Fruit fly (Drosophila melanogaster) whole organism, embryonic: ENCODE measurements around the gene Zwilch.

Experiments
- Ada2b ChIP-seq: fragments of 200-800 bp; sonication (Bioruptor generic); IDR thresholded peaks from 2 replicates; pipeline ENCODE4 v1.3.6; 2022; ENCODE audit warnings: missing biosample characterization, missing genetic modification characterization
- Awh ChIP-seq: fragments of 200-800 bp; sonication (Bioruptor generic); IDR thresholded peaks from 2 replicates; pipeline ENCODE4, ENCODE4 v1.3.6; 2022; ENCODE audit warnings: missing biosample characterization, missing genetic modification characterization
- B-H1 ChIP-seq: fragments of 200-800 bp; sonication (Bioruptor generic); IDR thresholded peaks from 3 replicates; pipeline ENCODE4 v1.3.6; 2022; ENCODE audit warnings: missing biosample characterization, missing genetic modification characterization
- CG10209 ChIP-seq: fragments of 200-800 bp; sonication (Bioruptor generic); optimal IDR thresholded peaks from 3 replicates; lab custom pipeline; 2017; ENCODE audit warnings: missing biosample characterization, mild to moderate bottlenecking, missing genetic modification characterization, missing genetic modification reagents
- CG15479 ChIP-seq: fragments of 200-800 bp; sonication (Bioruptor generic); optimal IDR thresholded peaks from 3 replicates; lab custom pipeline; 2019; ENCODE audit warnings: missing biosample characterization, mild to moderate bottlenecking, missing genetic modification characterization, moderate library complexity
- CG1602 ChIP-seq: fragments of 200-800 bp; sonication (Bioruptor generic); optimal IDR thresholded peaks from 3 replicates; lab custom pipeline; 2016; ENCODE audit warnings: missing biosample characterization, missing genetic modification characterization
- CG16815 ChIP-seq: fragments of 200-800 bp; sonication (Bioruptor generic); optimal IDR thresholded peaks from 3 replicates; lab custom pipeline; 2017; ENCODE audit warnings: missing biosample characterization, mild to moderate bottlenecking, missing genetic modification characterization
- CG1792 ChIP-seq: fragments of 200-800 bp; sonication (Bioruptor generic); optimal IDR thresholded peaks from 2 replicates; lab custom pipeline; 2016; ENCODE audit warnings: missing biosample characterization, missing genetic modification characterization
- CG18262 ChIP-seq: fragments of 200-800 bp; optimal IDR thresholded peaks from 3 replicates; lab custom pipeline; 2019; ENCODE audit warnings: missing biosample characterization, mild to moderate bottlenecking, missing genetic modification characterization, moderate library complexity
- CG18619 ChIP-seq: fragments of 200-800 bp; sonication (Bioruptor generic); optimal IDR thresholded peaks from 3 replicates; lab custom pipeline; 2017; ENCODE audit warnings: missing biosample characterization, mild to moderate bottlenecking, missing genetic modification characterization
- CG2120 ChIP-seq: fragments of 200-800 bp; sonication (Bioruptor generic); optimal IDR thresholded peaks from 3 replicates; lab custom pipeline; 2016; ENCODE audit warnings: missing biosample characterization, missing genetic modification characterization
- CG30403 ChIP-seq: fragments of 200-800 bp; sonication (Bioruptor generic); optimal IDR thresholded peaks from 3 replicates; lab custom pipeline; 2016; ENCODE audit warnings: missing biosample characterization, missing genetic modification characterization
- CG32767 ChIP-seq: fragments of 200-800 bp; sonication (Bioruptor generic); IDR thresholded peaks from 2 replicates; pipeline ENCODE4 v1.3.6; 2022; ENCODE audit warnings: missing biosample characterization, missing genetic modification characterization
- CG4617 ChIP-seq: fragments of 200-800 bp; sonication (Bioruptor generic); optimal IDR thresholded peaks from 3 replicates; lab custom pipeline; 2016; ENCODE audit warnings: missing biosample characterization, missing genetic modification characterization, borderline replicate concordance
- CG4854 ChIP-seq: fragments of 200-800 bp; sonication (Bioruptor generic); optimal IDR thresholded peaks from 2 replicates; lab custom pipeline; 2016; ENCODE audit warnings: missing biosample characterization, missing genetic modification characterization, inconsistent platforms
- CG9797 ChIP-seq: fragments of 200-800 bp; sonication (Bioruptor generic); optimal IDR thresholded peaks from 3 replicates; lab custom pipeline; 2018; ENCODE audit warnings: missing biosample characterization, mild to moderate bottlenecking, missing genetic modification characterization
- CTCF ChIP-seq: fragments of 200-800 bp; sonication (Bioruptor generic); optimal IDR thresholded peaks from 2 replicates; lab custom pipeline; 2017; ENCODE audit warnings: missing biosample characterization, mild to moderate bottlenecking, missing genetic modification characterization, moderate library complexity
- CrebB ChIP-seq: fragments of 200-800 bp; sonication (Bioruptor generic); optimal IDR thresholded peaks from 3 replicates; lab custom pipeline; 2018; ENCODE audit warnings: missing biosample characterization, mild to moderate bottlenecking, missing genetic modification characterization
- Deaf1 ChIP-seq: fragments of 200-800 bp; optimal IDR thresholded peaks from 3 replicates; lab custom pipeline; 2019; ENCODE audit warnings: missing biosample characterization, mild to moderate bottlenecking, missing genetic modification characterization, moderate library complexity
- Dp ChIP-seq: fragments of 200-800 bp; sonication (Bioruptor generic); optimal IDR thresholded peaks from 2 replicates; lab custom pipeline; 2018; ENCODE audit warnings: missing biosample characterization, mild to moderate bottlenecking, missing genetic modification characterization, moderate library complexity
- ERR ChIP-seq: fragments of 200-800 bp; sonication (Bioruptor generic); optimal IDR thresholded peaks from 2 replicates; lab custom pipeline; 2016; ENCODE audit warnings: missing biosample characterization, missing genetic modification characterization
- Eip74EF ChIP-seq, 2 experiments: fragments of 200-800 bp in 1 of 2; fragments of >200 bp in 1 of 2; sonication (Bioruptor generic) in 1 of 2; optimal IDR thresholded peaks; 2 replicates each; lab custom pipeline; 2017 to 2019; ENCODE audit warnings: missing biosample characterization in 2 of 2, missing genetic modification characterization in 2 of 2, mild to moderate bottlenecking in 1 of 2, moderate library complexity in 1 of 2
- HLH4C ChIP-seq: fragments of 200-800 bp; sonication (Bioruptor generic); IDR thresholded peaks from 3 replicates; pipeline ENCODE4 v1.3.6; 2022; ENCODE audit warnings: missing biosample characterization, missing genetic modification characterization; ENCODE audit not compliant: partially characterized antibody
- Hmx ChIP-seq: fragments of 200-800 bp; sonication (Bioruptor generic); optimal IDR thresholded peaks from 2 replicates; lab custom pipeline; 2016; ENCODE audit warnings: missing biosample characterization, missing genetic modification characterization
- MTF-1 ChIP-seq: fragments of 200-800 bp; sonication (Bioruptor generic); optimal IDR thresholded peaks from 2 replicates; lab custom pipeline; 2018; ENCODE audit warnings: missing biosample characterization, mild to moderate bottlenecking, missing genetic modification characterization, borderline replicate concordance
- Med ChIP-seq: fragments of 200-800 bp; sonication (Bioruptor generic); peaks from one replicate; lab custom pipeline; 2016; ENCODE audit warnings: missing biosample characterization, missing genetic modification characterization, mild to moderate bottlenecking, inconsistent platforms, moderate library complexity
- abd-A ChIP-seq: fragments of 200-800 bp; sonication (Bioruptor generic); optimal IDR thresholded peaks from 3 replicates; lab custom pipeline; 2019; ENCODE audit warnings: missing biosample characterization, mild to moderate bottlenecking, missing genetic modification characterization, moderate library complexity
- bigmax ChIP-seq: fragments of 200-800 bp; sonication (Bioruptor generic); optimal IDR thresholded peaks from 2 replicates; lab custom pipeline; 2018; ENCODE audit warnings: missing biosample characterization, mild to moderate bottlenecking, missing genetic modification characterization
- bowl ChIP-seq: fragments of 200-800 bp; sonication (Bioruptor generic); IDR thresholded peaks from 2 replicates; pipeline ENCODE4 v1.3.6; 2022; ENCODE audit warnings: missing biosample characterization, missing genetic modification characterization
- cad ChIP-seq: fragments of >200 bp; optimal IDR thresholded peaks from 2 replicates; lab custom pipeline; 2017; ENCODE audit warnings: missing biosample characterization, missing genetic modification characterization
- cas ChIP-seq: fragments of 200-800 bp; sonication (Bioruptor generic); IDR thresholded peaks from 2 replicates; pipeline ENCODE4 v1.3.6; 2022; ENCODE audit warnings: missing biosample characterization, missing genetic modification characterization
- chinmo ChIP-seq: fragments of 200-800 bp; sonication (Bioruptor generic); IDR thresholded peaks from 4 replicates; pipeline ENCODE4 v1.3.6; 2022; ENCODE audit warnings: missing biosample characterization, missing genetic modification characterization; ENCODE audit not compliant: partially characterized antibody
- ci ChIP-seq: fragments of 200-800 bp; sonication (Bioruptor generic); IDR thresholded peaks from 3 replicates; pipeline ENCODE4 v1.3.6; 2022; ENCODE audit warnings: missing biosample characterization, missing genetic modification characterization
- crol ChIP-seq: fragments of 200-800 bp; sonication (Bioruptor generic); IDR thresholded peaks from 2 replicates; pipeline ENCODE4 v1.3.6; 2022; ENCODE audit warnings: missing biosample characterization, missing genetic modification characterization
- dimm ChIP-seq: fragments of 200-800 bp; sonication (Bioruptor generic); IDR thresholded peaks from 2 replicates; pipeline ENCODE4 v1.3.6; 2022; ENCODE audit warnings: missing biosample characterization, missing genetic modification characterization
- disco-r ChIP-seq: fragments of 200-800 bp; sonication (Bioruptor generic); optimal IDR thresholded peaks from 2 replicates; lab custom pipeline; 2016; ENCODE audit warnings: missing biosample characterization, missing genetic modification characterization
- fd3F ChIP-seq: fragments of 200-800 bp; sonication (Bioruptor generic); optimal IDR thresholded peaks from 2 replicates; lab custom pipeline; 2018; ENCODE audit warnings: missing biosample characterization, mild to moderate bottlenecking, missing genetic modification characterization, moderate library complexity
- ftz-f1 ChIP-seq: fragments of 200-800 bp; sonication (Bioruptor generic); optimal IDR thresholded peaks from 2 replicates; lab custom pipeline; 2016; ENCODE audit warnings: missing biosample characterization, missing genetic modification characterization
- hbn ChIP-seq: fragments of 200-800 bp; sonication (Bioruptor generic); IDR thresholded peaks from 2 replicates; pipeline ENCODE4 v1.3.6; 2022; ENCODE audit warnings: missing biosample characterization, missing genetic modification characterization; ENCODE audit not compliant: partially characterized antibody
- lola ChIP-seq, 3 experiments: fragments of >200 bp in 2 of 3; fragments of 200-800 bp in 1 of 3; sonication (Bioruptor generic) in 1 of 3; optimal IDR thresholded peaks; 2 replicates each; lab custom pipeline; 2017 to 2019; ENCODE audit warnings: missing biosample characterization in 3 of 3, missing genetic modification characterization in 3 of 3, mild to moderate bottlenecking in 1 of 3, moderate library complexity in 1 of 3
- pan ChIP-seq, 4 experiments: fragments of >200 bp in 3 of 4; fragments of 200-800 bp in 1 of 4; sonication (Bioruptor generic) in 1 of 4; optimal IDR thresholded peaks in 3 of 4; IDR thresholded peaks in 1 of 4; 2 replicates each; pipeline versions ENCODE4 v1.3.6 to Lab custom; 2017 to 2022; ENCODE audit warnings: missing biosample characterization in 2 of 4, missing genetic modification characterization in 2 of 4, mixed read lengths in 1 of 4
- peb ChIP-seq: fragments of 200-800 bp; sonication (Bioruptor generic); IDR thresholded peaks from 2 replicates; pipeline ENCODE4 v1.3.6; 2022; ENCODE audit warnings: missing biosample characterization, missing genetic modification characterization
- phol ChIP-seq: fragments of 200-800 bp; sonication (Bioruptor generic); optimal IDR thresholded peaks from 3 replicates; lab custom pipeline; 2018; ENCODE audit warnings: missing biosample characterization, mild to moderate bottlenecking, missing genetic modification characterization, moderate library complexity
- slp2 ChIP-seq: fragments of 200-800 bp; sonication (Bioruptor generic); optimal IDR thresholded peaks from 2 replicates; lab custom pipeline; 2016; ENCODE audit warnings: missing biosample characterization, missing genetic modification characterization
- vnd ChIP-seq: fragments of 200-800 bp; sonication (Bioruptor generic); IDR thresholded peaks from 3 replicates; pipeline ENCODE4 v1.3.6; 2022; ENCODE audit warnings: missing biosample characterization, missing genetic modification characterization; ENCODE audit not compliant: partially characterized antibody

The Zwilch gene

dm6 chr3R:31222890-31223569 lies 9.9 kb upstream of the Zwilch start (continued):
- TF ChIP-seq chinmo (GFP tag; lab: Robert Waterston, UW) (0 out of 4 replicates have a peak, but pooled peaks have one; percentile 3), Deaf1 (tag; lab: Kevin White, UChicago) (peak; percentile 8), CG10209 (GFP tag; lab: Kevin White, UChicago) (no peak), lola (GFP tag; optimal IDR thresholded peaks at IDR 0.05; lab: Kevin White, UChicago) (no peak), CTCF (no peak), CG18619 (GFP tag; lab: Kevin White, UChicago) (no peak), Eip74EF (GFP tag; optimal IDR thresholded peaks at IDR 0.05; lab: Kevin White, UChicago) (no peak), abd-A (tag; lab: Kevin White, UChicago) (peak; percentile 98), CG15479 (GFP tag; lab: Kevin White, UChicago) (peak; percentile 77), cas (GFP tag; lab: Robert Waterston, UW) (no peak), bigmax (GFP tag; lab: Kevin White, UChicago) (no peak), Med (GFP tag; lab: Kevin White, UChicago) (peak; percentile 23), disco-r (GFP tag; lab: Kevin White, UChicago) (no peak), CG2120 (GFP tag; lab: Kevin White, UChicago) (no peak)
- TF ChIP-seq, all 482 proteins: peak for 15

- TF ChIP-seq Hmx (GFP tag; lab: Kevin White, UChicago) (peak; percentile 40), Eip74EF (GFP tag; optimal IDR thresholded peaks at IDR 0.05; lab: Kevin White, UChicago) (peak in 1 of 2 experiments; percentile 66), CG10209 (GFP tag; lab: Kevin White, UChicago) (peak; percentile 89), vnd (no peak), dimm (GFP tag; lab: Robert Waterston, UW) (no peak), CG18262 (tag; lab: Kevin White, UChicago) (peak; percentile 84), CG4854 (GFP tag; lab: Kevin White, UChicago) (peak; percentile 50), CTCF (no peak), Dp (GFP tag; lab: Kevin White, UChicago) (no peak), Ada2b (GFP tag; lab: Robert Waterston, UW) (no peak), CG9797 (GFP tag; lab: Kevin White, UChicago) (no peak), phol (peak; percentile 79), CG16815 (GFP tag; lab: Kevin White, UChicago) (peak; percentile 84), CG1792 (GFP tag; lab: Kevin White, UChicago) (peak; percentile 65), crol (GFP tag; lab: Robert Waterston, UW) (peak; percentile 82; the same call in 1 of the 2 replicates), B-H1 (GFP tag; lab: Robert Waterston, UW) (no peak), chinmo (GFP tag; lab: Robert Waterston, UW) (no peak), ftz-f1 (no peak), MTF-1 (GFP tag; lab: Kevin White, UChicago) (peak; percentile 53), CG32767 (GFP tag; lab: Robert Waterston, UW) (no peak), bowl (GFP tag; lab: Robert Waterston, UW) (no peak), CG4617 (GFP tag; lab: Kevin White, UChicago) (peak; percentile 52), pan (optimal IDR thresholded peaks at IDR 0.05; lab: Kevin White, UChicago) (no peak), pan (GFP tag; optimal IDR thresholded peaks at IDR 0.05 in 1 of 2, IDR thresholded peaks at IDR 0.05 in 1 of 2) (no peak), slp2 (GFP tag; lab: Kevin White, UChicago) (peak; percentile 86), fd3F (GFP tag; lab: Kevin White, UChicago) (peak; percentile 64), CrebB (tag; lab: Kevin White, UChicago) (peak; percentile 76), cad (GFP tag; lab: Kevin White, UChicago) (no peak), CG30403 (GFP tag; lab: Kevin White, UChicago) (peak; percentile 91), Awh (no peak), hbn (GFP tag; lab: Robert Waterston, UW) (no peak), ERR (GFP tag; lab: Kevin White, UChicago) (peak; percentile 75), peb (no peak), ci (GFP tag; lab: Robert Waterston, UW) (no peak), HLH4C (GFP tag; lab: Robert Waterston, UW) (no peak), Med (GFP tag; lab: Kevin White, UChicago) (peak; percentile 97), CG1602 (GFP tag; lab: Kevin White, UChicago) (peak; percentile 73)
Observed at dm6 chr3R:31222125-31222889, 9.1 kb upstream of the Zwilch start.
